Fruit fly (Drosophila melanogaster): ENCODE measurements around the gene pzg.

pzg gene

DNA sequence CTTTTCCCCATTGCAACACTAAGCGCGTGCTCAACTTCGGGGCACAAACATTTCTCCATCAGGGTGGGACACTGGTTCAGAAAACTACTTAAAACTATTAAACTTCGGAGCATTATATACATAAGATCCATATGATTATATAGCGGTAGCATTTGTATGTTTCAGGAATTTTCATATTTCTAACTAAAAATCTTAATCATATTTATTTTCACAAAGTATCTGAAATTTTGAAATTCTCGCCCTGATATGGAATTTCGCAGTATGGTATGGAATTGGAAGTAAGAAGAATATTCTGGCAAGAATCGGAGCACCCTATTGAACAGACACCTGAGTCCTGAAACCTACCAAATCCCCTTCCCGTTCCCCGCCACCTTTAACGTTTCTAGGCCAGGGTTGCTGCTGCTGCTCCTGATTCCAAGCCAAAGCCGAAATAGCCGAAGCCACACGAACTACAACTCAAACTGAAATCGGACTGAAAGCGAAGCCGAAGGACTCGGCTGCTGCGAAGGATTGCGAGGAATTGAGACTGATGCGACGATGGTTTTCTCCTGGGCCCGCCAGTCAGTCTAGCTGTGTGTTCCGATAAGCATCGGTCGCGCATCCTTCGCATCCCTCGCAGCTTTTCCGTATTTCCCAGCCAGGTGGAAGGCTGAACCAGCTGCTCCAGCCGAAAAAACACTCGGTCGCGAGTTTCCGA lies 36.1 kb downstream of the pzg start (continued):
- TF ChIP-seq CG10543 (GFP tag; optimal IDR thresholded peaks at IDR 0.05) (peak; percentile 47), abd-A (tag; optimal IDR thresholded peaks at IDR 0.05) (no peak), CG7745 (tag; optimal IDR thresholded peaks at IDR 0.05) (no peak), MBD-R2 (GFP tag; IDR thresholded peaks at IDR 0.05) (no peak), crol (GFP tag; IDR thresholded peaks at IDR 0.05) (0 out of 2 replicates have a peak, but pooled peaks have one; percentile 8), sens-2 (GFP tag; IDR thresholded peaks at IDR 0.05) (no peak), seq (GFP tag; IDR thresholded peaks at IDR 0.05) (0 out of 2 replicates have a peak, but pooled peaks have one; percentile 11), CG18619 (GFP tag; optimal IDR thresholded peaks at IDR 0.05) (peak; percentile 7), CG1792 (GFP tag; optimal IDR thresholded peaks at IDR 0.05) (no peak), CG13424 (tag; optimal IDR thresholded peaks at IDR 0.05) (peak; percentile 53), hth (optimal IDR thresholded peaks at IDR 0.05) (no peak), CG9876 (GFP tag; optimal IDR thresholded peaks at IDR 0.05) (no peak), Fer2 (tag; optimal IDR thresholded peaks at IDR 0.05) (no peak), CG7556 (GFP tag; optimal IDR thresholded peaks at IDR 0.05) (peak; percentile 73), YL-1 (GFP tag; optimal IDR thresholded peaks at IDR 0.05) (no peak), Eip74EF (GFP tag; optimal IDR thresholded peaks at IDR 0.05) (no peak), btn (GFP tag; optimal IDR thresholded peaks at IDR 0.05) (no peak), salm (tag; optimal IDR thresholded peaks at IDR 0.05) (no peak), insv (GFP tag; optimal IDR thresholded peaks at IDR 0.05) (no peak), sima (GFP tag; optimal IDR thresholded peaks at IDR 0.05) (no peak), Myb (GFP tag; optimal IDR thresholded peaks at IDR 0.05) (no peak), HmgD (GFP tag; optimal IDR thresholded peaks at IDR 0.05) (no peak), NC2β (GFP tag; optimal IDR thresholded peaks at IDR 0.05) (no peak), Blimp-1 (GFP tag; optimal IDR thresholded peaks at IDR 0.05) (no peak), NK7.1 (GFP tag; optimal IDR thresholded peaks at IDR 0.05) (no peak), BEAF-32 (GFP tag; optimal IDR thresholded peaks at IDR 0.05) (no peak), CG31224 (GFP tag; IDR thresholded peaks at IDR 0.05) (no peak), CG2129 (GFP tag; IDR thresholded peaks at IDR 0.05; ENCODE audit: partially characterized antibody) (no peak), CTCF (GFP tag; optimal IDR thresholded peaks at IDR 0.05) (no peak), Bteb2 (GFP tag; optimal IDR thresholded peaks at IDR 0.05) (no peak), Rx (GFP tag; IDR thresholded peaks at IDR 0.05) (no peak), CG17568 (GFP tag; optimal IDR thresholded peaks at IDR 0.05) (peak; percentile 46), CG2712 (tag; optimal IDR thresholded peaks at IDR 0.05) (no peak), gfzf (GFP tag; optimal IDR thresholded peaks at IDR 0.05) (no peak), Vsx1 (GFP tag; optimal IDR thresholded peaks at IDR 0.05) (no peak), CG11398 (GFP tag; optimal IDR thresholded peaks at IDR 0.05) (no peak), CG12942 (GFP tag; optimal IDR thresholded peaks at IDR 0.05) (no peak), fd96Cb (tag; optimal IDR thresholded peaks at IDR 0.05) (no peak), CG14050 (GFP tag; IDR thresholded peaks at IDR 0.05) (no peak), tup (GFP tag; optimal IDR thresholded peaks at IDR 0.05) (no peak), Sry-δ (GFP tag; optimal IDR thresholded peaks at IDR 0.05) (no peak), CG3838 (GFP tag; optimal IDR thresholded peaks at IDR 0.05) (no peak), CG11696 (GFP tag; IDR thresholded peaks at IDR 0.05) (no peak), danr (GFP tag; IDR thresholded peaks at IDR 0.05) (no peak), Ravus (GFP tag; IDR thresholded peaks at IDR 0.05) (no peak), CG12659 (GFP tag; optimal IDR thresholded peaks at IDR 0.05) (peak; percentile 28), CG6791 (GFP tag; IDR thresholded peaks at IDR 0.05; ENCODE audit: partially characterized antibody) (no peak), CG10274 (GFP tag; optimal IDR thresholded peaks at IDR 0.05) (no peak), HLH3B (GFP tag; IDR thresholded peaks at IDR 0.05) (no peak), Dip3 (GFP tag; optimal IDR thresholded peaks at IDR 0.05) (no peak), Sin3A (optimal IDR thresholded peaks at IDR 0.05) (no peak)

All from whole organism, embryonic.